Worm (Caenorhabditis elegans): ENCODE measurements around the gene smk-1.

- no peak for TF ChIP-seq unc-62 (GFP tag; optimal IDR thresholded peaks at IDR 0.05)
- no peak for TF ChIP-seq ztf-11 (tag; optimal IDR thresholded peaks at IDR 0.05)
- no peak for TF ChIP-seq mdl-1 (tag; optimal IDR thresholded peaks at IDR 0.05)
- no peak for TF ChIP-seq elt-1 (tag; optimal IDR thresholded peaks at IDR 0.05)
- TF ChIP-seq mml-1 (tag; optimal IDR thresholded peaks at IDR 0.05) = no peak
- peak; percentile 99 for TF ChIP-seq pqm-1 (tag; optimal IDR thresholded peaks at IDR 0.05)
- TF ChIP-seq ceh-9 (tag; optimal IDR thresholded peaks at IDR 0.05) = no peak
- no peak for TF ChIP-seq zag-1 (tag; optimal IDR thresholded peaks at IDR 0.05)
- no peak for TF ChIP-seq elt-3 (tag; optimal IDR thresholded peaks at IDR 0.05)
- no peak for TF ChIP-seq lin-15B (tag; optimal IDR thresholded peaks at IDR 0.05)
- TF ChIP-seq nhr-77 (tag; optimal IDR thresholded peaks at IDR 0.05) = no peak
Measured at ce11 chrV:8648251-8648650, 40.7 kb downstream of the smk-1 start.
